In genomic region chrIII:9874515-9874914, ce11 we compare ENCODE assay signal across 2 worm cellular contexts.
TF ChIP-seq lines count a peak whose summit lies in the region.

No protein-coding gene starts in this region.

TF ChIP-seq in whole organism, L3 larva, 47 proteins besides CTCF, POLR2A, EP300 and RAD21:
- TF ChIP-seq unc-39 (tag; optimal IDR thresholded peaks at IDR 0.05; lab: Kevin White, UChicago): no peak
- peak; percentile 85 for TF ChIP-seq nfya-1 (tag; optimal IDR thresholded peaks at IDR 0.05; lab: Kevin White, UChicago; ENCODE audit: insufficient read depth)
- no peak for TF ChIP-seq lsy-12 (tag; optimal IDR thresholded peaks at IDR 0.05; lab: Kevin White, UChicago)

TF ChIP-seq in whole organism, late embryonic, 69 proteins besides CTCF, POLR2A, EP300 and RAD21:
- peak; percentile 57 for TF ChIP-seq nfya-1 (tag; optimal IDR thresholded peaks at IDR 0.05; lab: Kevin White, UChicago)
- TF ChIP-seq tbx-2 (tag; optimal IDR thresholded peaks at IDR 0.05; lab: Kevin White, UChicago): no peak

Comparison
In these comparisons a context has a peak if more than half of its experiments do, and no peak if none do; other contexts are left out.
1. Of the 9 proteins assayed by ChIP-seq in both whole organism, late embryonic and whole organism, L3 larva: peak only in whole organism, late embryonic: none; only in whole organism, L3 larva: none; in both: nfya-1; in neither: 8.